Fruit fly (Drosophila melanogaster): ENCODE results near the gene Cpr97Eb.

Cpr97Eb gene

dm6 chr3R:27134728-27135361 is 43.9 kb upstream of the Cpr97Eb start:
- TF ChIP-seq EcR (GFP tag; optimal IDR thresholded peaks at IDR 0.05) (no peak), CG4496 (GFP tag; IDR thresholded peaks at IDR 0.05) (0 out of 3 replicates have a peak, but pooled peaks have one; percentile 17), CG17806 (tag; optimal IDR thresholded peaks at IDR 0.05) (no peak)

dm6 chr3R:27133992-27134391 is 43.1 kb upstream of the Cpr97Eb start:
- TF ChIP-seq CG4496 (GFP tag; IDR thresholded peaks at IDR 0.05), result no peak
- no peak for TF ChIP-seq CG8301 (tag; optimal IDR thresholded peaks at IDR 0.05)
- TF ChIP-seq CG34367 (tag; optimal IDR thresholded peaks at IDR 0.05), result no peak
- TF ChIP-seq CG9948 (tag; optimal IDR thresholded peaks at IDR 0.05), result no peak
- TF ChIP-seq CG8159 (tag; optimal IDR thresholded peaks at IDR 0.05), result no peak
- no peak for TF ChIP-seq Pif1A (GFP tag; optimal IDR thresholded peaks at IDR 0.05)
- no peak for TF ChIP-seq EcR (GFP tag; optimal IDR thresholded peaks at IDR 0.05)
- TF ChIP-seq gl (tag; optimal IDR thresholded peaks at IDR 0.05), result no peak
- TF ChIP-seq D1 (tag; optimal IDR thresholded peaks at IDR 0.05), result no peak
- TF ChIP-seq CG10348 (GFP tag; IDR thresholded peaks at IDR 0.05), result no peak
- no peak for TF ChIP-seq CG13204 (GFP tag; optimal IDR thresholded peaks at IDR 0.05)
- TF ChIP-seq CG14655 (GFP tag; optimal IDR thresholded peaks at IDR 0.05), result no peak
- no peak for TF ChIP-seq fd96Ca (GFP tag; IDR thresholded peaks at IDR 0.05)
- TF ChIP-seq Ets98B (GFP tag; IDR thresholded peaks at IDR 0.05), result no peak
- no peak for TF ChIP-seq CG17806 (tag; optimal IDR thresholded peaks at IDR 0.05)
- TF ChIP-seq Pif1B (GFP tag; optimal IDR thresholded peaks at IDR 0.05), result no peak
- TF ChIP-seq rn (GFP tag; IDR thresholded peaks at IDR 0.05), result no peak
- no peak for TF ChIP-seq CG15710 (tag; optimal IDR thresholded peaks at IDR 0.05)
- no peak for TF ChIP-seq CG32121 (GFP tag; IDR thresholded peaks at IDR 0.05)
- no peak for TF ChIP-seq Snoo (tag; optimal IDR thresholded peaks at IDR 0.05)

DNA sequence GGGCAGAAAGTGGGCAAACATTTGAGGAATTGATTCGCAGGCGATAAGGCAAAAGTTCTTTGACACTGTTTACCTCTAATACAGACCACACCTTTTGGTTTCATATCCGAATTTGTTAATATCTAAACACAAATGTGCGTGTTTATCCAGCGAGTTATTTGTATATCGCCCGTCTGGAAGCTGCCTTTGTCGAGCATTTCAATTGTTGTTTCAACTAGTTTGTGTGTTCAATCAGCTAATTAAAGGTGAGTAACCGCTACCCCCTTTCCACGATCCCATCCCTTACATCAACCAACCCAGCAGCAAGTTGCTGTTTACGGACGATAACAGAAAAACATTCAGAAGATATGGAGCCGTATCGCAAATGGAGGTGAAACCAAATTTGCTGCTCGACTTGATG is 40.5 kb upstream of the Cpr97Eb start:
- no peak for TF ChIP-seq CG8159 (tag; optimal IDR thresholded peaks at IDR 0.05)
- TF ChIP-seq gl (tag; optimal IDR thresholded peaks at IDR 0.05), result no peak
- no peak for TF ChIP-seq CG15710 (tag; optimal IDR thresholded peaks at IDR 0.05)
- no peak for TF ChIP-seq fd96Ca (GFP tag; IDR thresholded peaks at IDR 0.05)
- no peak for TF ChIP-seq CG13204 (GFP tag; optimal IDR thresholded peaks at IDR 0.05)
- TF ChIP-seq Pif1A (GFP tag; optimal IDR thresholded peaks at IDR 0.05), result no peak
- TF ChIP-seq CG4496 (GFP tag; IDR thresholded peaks at IDR 0.05), result no peak
- no peak for TF ChIP-seq Snoo (tag; optimal IDR thresholded peaks at IDR 0.05)
- no peak for TF ChIP-seq CG10348 (GFP tag; IDR thresholded peaks at IDR 0.05)
- no peak for TF ChIP-seq CG12605 (GFP tag; IDR thresholded peaks at IDR 0.05)
- TF ChIP-seq CG32121 (GFP tag; IDR thresholded peaks at IDR 0.05), result no peak
- TF ChIP-seq D1 (tag; optimal IDR thresholded peaks at IDR 0.05), result no peak
- no peak for TF ChIP-seq Pif1B (GFP tag; optimal IDR thresholded peaks at IDR 0.05)
- no peak for TF ChIP-seq rn (GFP tag; IDR thresholded peaks at IDR 0.05)
- TF ChIP-seq CG8301 (tag; optimal IDR thresholded peaks at IDR 0.05), result no peak

DNA sequence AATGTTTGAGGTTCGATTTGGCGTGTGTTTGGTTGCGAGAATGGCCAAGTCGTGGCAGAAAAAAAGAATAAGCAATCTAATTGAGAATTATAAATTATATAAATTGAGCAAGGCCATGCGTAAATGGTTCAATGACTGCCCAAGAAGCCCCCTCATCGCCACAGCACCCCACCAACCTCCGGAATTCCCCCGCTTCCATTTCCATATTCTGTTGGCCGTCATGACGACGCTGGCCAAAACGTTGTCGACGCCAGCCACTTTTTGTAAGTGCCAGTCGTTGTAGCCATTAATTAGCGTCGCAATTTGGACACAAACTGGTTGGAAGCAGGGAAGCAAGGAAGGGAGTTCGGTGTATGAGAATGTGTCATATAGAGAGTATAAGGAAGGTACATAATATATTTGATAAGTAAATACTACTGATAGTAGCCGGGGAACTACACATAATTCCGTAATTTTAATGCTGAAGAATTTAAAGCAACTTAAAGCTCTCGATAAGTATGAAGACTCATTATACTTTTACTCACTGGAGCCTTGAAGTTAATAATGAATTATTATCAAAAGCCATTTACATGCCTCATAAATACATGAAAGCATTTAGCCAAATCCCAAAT is 39.7 kb upstream of the Cpr97Eb start:
- TF ChIP-seq EcR (GFP tag; optimal IDR thresholded peaks at IDR 0.05) (peak; percentile 74), CG15710 (tag; optimal IDR thresholded peaks at IDR 0.05) (no peak), CG4496 (GFP tag; IDR thresholded peaks at IDR 0.05) (0 out of 3 replicates have a peak, but pooled peaks have one; percentile 7), Snoo (tag; optimal IDR thresholded peaks at IDR 0.05) (no peak), CG10348 (GFP tag; IDR thresholded peaks at IDR 0.05) (no peak), Ets98B (GFP tag; IDR thresholded peaks at IDR 0.05) (no peak)

- TF ChIP-seq D1 (tag; optimal IDR thresholded peaks at IDR 0.05) (no peak), Pif1A (GFP tag; optimal IDR thresholded peaks at IDR 0.05) (peak; percentile 86), CG9948 (tag; optimal IDR thresholded peaks at IDR 0.05) (peak; percentile 35), Pif1B (GFP tag; optimal IDR thresholded peaks at IDR 0.05) (peak; percentile 68), CG17806 (tag; optimal IDR thresholded peaks at IDR 0.05) (peak; percentile 66), Ets98B (GFP tag; IDR thresholded peaks at IDR 0.05) (peak; percentile 78), EcR (GFP tag; optimal IDR thresholded peaks at IDR 0.05) (peak; percentile 91), gl (tag; optimal IDR thresholded peaks at IDR 0.05) (peak; percentile 5), CG12605 (GFP tag; IDR thresholded peaks at IDR 0.05) (peak; percentile 61; the same call in 1 of the 2 replicates), CG15710 (tag; optimal IDR thresholded peaks at IDR 0.05) (peak; percentile 68), CG8159 (tag; optimal IDR thresholded peaks at IDR 0.05) (no peak), CG4496 (GFP tag; IDR thresholded peaks at IDR 0.05) (peak; percentile 88), CG10348 (GFP tag; IDR thresholded peaks at IDR 0.05) (no peak), fd96Ca (GFP tag; IDR thresholded peaks at IDR 0.05) (peak; percentile 73), CG32121 (GFP tag; IDR thresholded peaks at IDR 0.05) (peak; percentile 73), CG34367 (tag; optimal IDR thresholded peaks at IDR 0.05) (peak; percentile 45), CG13204 (GFP tag; optimal IDR thresholded peaks at IDR 0.05) (no peak), rn (GFP tag; IDR thresholded peaks at IDR 0.05) (peak; percentile 59; the same call in 1 of the 2 replicates), CG8301 (tag; optimal IDR thresholded peaks at IDR 0.05) (peak; percentile 57), Snoo (tag; optimal IDR thresholded peaks at IDR 0.05) (peak; percentile 70), CG14655 (GFP tag; optimal IDR thresholded peaks at IDR 0.05) (no peak)
Observed at dm6 chr3R:27129580-27130385, 38.9 kb upstream of the Cpr97Eb start.
